Worm (Caenorhabditis elegans): ENCODE results near the gene C03H5.7.

DNA sequence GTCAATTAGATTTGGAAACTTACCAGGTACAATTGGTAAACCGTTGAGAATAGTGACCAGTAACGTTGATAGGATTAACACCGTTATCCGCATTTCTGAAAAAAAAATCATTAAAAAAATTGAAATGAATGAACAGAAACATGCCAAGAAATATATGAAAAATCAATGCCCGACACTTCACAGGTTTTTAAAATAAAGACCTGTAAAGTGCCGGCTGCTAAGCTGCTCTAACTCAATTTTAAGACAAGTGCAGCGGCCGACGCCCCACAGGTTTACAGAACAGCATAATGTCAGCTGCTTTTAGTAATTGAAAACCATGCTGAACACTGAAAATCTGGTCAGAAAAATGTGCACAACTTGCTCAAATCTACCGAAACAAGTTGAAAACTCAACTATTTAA is 47.6 kb upstream of the C03H5.7 start, which contains the start of gene cbn-1:
- TF ChIP-seq C34F6.9 (tag; optimal IDR thresholded peaks at IDR 0.05) (no peak), ama-1 (optimal IDR thresholded peaks at IDR 0.05) (no peak), skn-1 (tag; optimal IDR thresholded peaks at IDR 0.05) (no peak)
